Worm (Caenorhabditis elegans): ENCODE results near the gene Y57G11C.20.

Y57G11C.20 gene

ce11 chrIV:14824878-14825352 is 18.2 kb upstream of the Y57G11C.20 start, which contains the start of gene sec-61.A:
Gene sec-61.A, minus strand, starts transcription at chrIV:14825264.
- TF ChIP-seq vab-15 (tag; optimal IDR thresholded peaks at IDR 0.05) (peak; percentile 34), pag-3 (tag; optimal IDR thresholded peaks at IDR 0.05; ENCODE audit: borderline replicate concordance, insufficient read depth) (no peak), Y116A8C.19 (tag; optimal IDR thresholded peaks at IDR 0.05; ENCODE audit: borderline replicate concordance) (no peak), ama-1 (optimal IDR thresholded peaks at IDR 0.05) (no peak), fkh-10 (GFP tag; optimal IDR thresholded peaks at IDR 0.05) (peak; percentile 46), ztf-11 (tag; optimal IDR thresholded peaks at IDR 0.05) (peak in 1 of 2 experiments; percentile 65), pqm-1 (tag; optimal IDR thresholded peaks at IDR 0.05) (no peak), ceh-8 (GFP tag; optimal IDR thresholded peaks at IDR 0.05) (no peak), sup-37 (GFP tag; optimal IDR thresholded peaks at IDR 0.05) (peak; percentile 40), nhr-20 (tag; optimal IDR thresholded peaks at IDR 0.05) (peak; percentile 87), lir-3 (tag; optimal IDR thresholded peaks at IDR 0.05; ENCODE audit: poor library complexity) (peak; percentile 25), aha-1 (tag; optimal IDR thresholded peaks at IDR 0.05) (no peak), nhr-71 (tag; optimal IDR thresholded peaks at IDR 0.05) (peak; percentile 93), F16B12.6 (tag; optimal IDR thresholded peaks at IDR 0.05) (peak; percentile 18), nhr-28 (tag; optimal IDR thresholded peaks at IDR 0.05) (no peak), ceh-63 (GFP tag; optimal IDR thresholded peaks at IDR 0.05) (no peak), efl-1 (optimal IDR thresholded peaks at IDR 0.05) (peak; percentile 79 to 87), efl-1 (GFP tag; optimal IDR thresholded peaks at IDR 0.05 in 1 of 2) (peak; percentile 66 to 93), ztf-4 (tag; optimal IDR thresholded peaks at IDR 0.05) (no peak), egl-27 (tag; optimal IDR thresholded peaks at IDR 0.05) (peak in 1 of 2 experiments; percentile 27), ets-5 (GFP tag; IDR thresholded peaks at IDR 0.05) (no peak), nhr-90 (tag; optimal IDR thresholded peaks at IDR 0.05; ENCODE audit: poor library complexity) (peak; percentile 85), unc-62 (GFP tag; optimal IDR thresholded peaks at IDR 0.05) (no peak), pax-3 (tag; optimal IDR thresholded peaks at IDR 0.05) (peak; percentile 76), mep-1 (tag; optimal IDR thresholded peaks at IDR 0.05) (no peak), C16A3.4 (tag; optimal IDR thresholded peaks at IDR 0.05) (peak; percentile 40), snu-23 (GFP tag; optimal IDR thresholded peaks at IDR 0.05) (peak; percentile 95), lin-35 (GFP tag; optimal IDR thresholded peaks at IDR 0.05) (peak; percentile 84 to 85), unc-130 (tag; optimal IDR thresholded peaks at IDR 0.05) (peak; percentile 2), sptf-1 (tag; optimal IDR thresholded peaks at IDR 0.05) (no peak), zag-1 (tag; optimal IDR thresholded peaks at IDR 0.05) (no peak), egl-13 (tag; optimal IDR thresholded peaks at IDR 0.05) (peak; percentile 63), lin-39 (tag; optimal IDR thresholded peaks at IDR 0.05) (peak; percentile 45), irx-1 (tag; optimal IDR thresholded peaks at IDR 0.05) (peak; percentile 80), mdl-1 (tag; optimal IDR thresholded peaks at IDR 0.05) (peak in 1 of 2 experiments; percentile 55), fos-1 (tag; optimal IDR thresholded peaks at IDR 0.05) (peak; percentile 39), mef-2 (tag; optimal IDR thresholded peaks at IDR 0.05) (no peak), dpl-1 (GFP tag; optimal IDR thresholded peaks at IDR 0.05) (peak; percentile 74 to 79 (median 78)), jun-1 (tag; optimal IDR thresholded peaks at IDR 0.05) (peak; percentile 2), C34B4.2 (tag; optimal IDR thresholded peaks at IDR 0.05) (peak; percentile 29), alr-1 (tag; optimal IDR thresholded peaks at IDR 0.05; ENCODE audit: borderline replicate concordance) (no peak), fkh-8 (tag; optimal IDR thresholded peaks at IDR 0.05) (peak; percentile 92), nhr-76 (tag; optimal IDR thresholded peaks at IDR 0.05) (no peak), nhr-77 (tag; optimal IDR thresholded peaks at IDR 0.05) (peak; percentile 86), hpl-2 (GFP tag; optimal IDR thresholded peaks at IDR 0.05) (no peak), unc-30 (tag; optimal IDR thresholded peaks at IDR 0.05) (no peak), isw-1 (GFP tag; IDR thresholded peaks at IDR 0.05) (peak; percentile 100), efl-3 (GFP tag; optimal IDR thresholded peaks at IDR 0.05) (peak; percentile 31), ceh-88 (GFP tag; IDR thresholded peaks at IDR 0.05) (peak; percentile 58), ceh-82 (tag; optimal IDR thresholded peaks at IDR 0.05) (peak in 2 of 3 experiments; percentile 34 to 47), elt-3 (tag; optimal IDR thresholded peaks at IDR 0.05) (peak in 3 of 6 experiments; percentile 39 to 64 (median 58)), nhr-84 (tag; optimal IDR thresholded peaks at IDR 0.05) (no peak), C04F5.9 (tag; optimal IDR thresholded peaks at IDR 0.05) (peak; percentile 62)

Data from whole organism, L1 larva.